Fruit fly (Drosophila melanogaster): ENCODE measurements around the gene Xe7.

Gene Xe7

dm6 chr3R:5668928-5669739 lies at the start of gene Xe7, which contains the start of gene Atg17 (continued):
- TF ChIP-seq CG6808 (GFP tag; optimal IDR thresholded peaks at IDR 0.05) (peak; percentile 76), Hr38 (GFP tag; optimal IDR thresholded peaks at IDR 0.05) (peak; percentile 55), CG1621 (tag; optimal IDR thresholded peaks at IDR 0.05) (peak; percentile 78), dsx (GFP tag; optimal IDR thresholded peaks at IDR 0.05; ENCODE audit: poor library complexity, severe bottlenecking) (peak; percentile 77), Ets21C (GFP tag; optimal IDR thresholded peaks at IDR 0.05) (peak; percentile 94), Hr39 (GFP tag; optimal IDR thresholded peaks at IDR 0.05) (peak; percentile 95), Eip78C (GFP tag) (peak; percentile 94), CG4318 (GFP tag; optimal IDR thresholded peaks at IDR 0.05) (peak; percentile 93), Eip93F (GFP tag; optimal IDR thresholded peaks at IDR 0.05) (peak; percentile 87), CG6792 (GFP tag; optimal IDR thresholded peaks at IDR 0.05) (peak; percentile 87)

- no peak for TF ChIP-seq cyc (GFP tag; optimal IDR thresholded peaks at IDR 0.05)
- TF ChIP-seq topi (GFP tag; optimal IDR thresholded peaks at IDR 0.05) = no peak
Measured at dm6 chr3R:5716755-5717309, 47.7 kb upstream of the Xe7 start, which contains the start of gene cas. Gene cas (minus strand): TSS chr3R:5716805.

- TF ChIP-seq CG4318 (GFP tag; optimal IDR thresholded peaks at IDR 0.05) = peak; percentile 32
- TF ChIP-seq dac (GFP tag; optimal IDR thresholded peaks at IDR 0.05) = no peak
- no peak for TF ChIP-seq fkh (GFP tag; optimal IDR thresholded peaks at IDR 0.05)
- no peak for TF ChIP-seq fd85E (GFP tag; optimal IDR thresholded peaks at IDR 0.05)
- TF ChIP-seq lz (GFP tag; optimal IDR thresholded peaks at IDR 0.05) = peak; percentile 11
- no peak for TF ChIP-seq CG6792 (GFP tag; optimal IDR thresholded peaks at IDR 0.05)
- peak; percentile 49 for TF ChIP-seq acj6 (GFP tag; optimal IDR thresholded peaks at IDR 0.05)
- no peak for TF ChIP-seq vri (GFP tag; optimal IDR thresholded peaks at IDR 0.05)
- peak; percentile 71 for TF ChIP-seq CG6276 (GFP tag; optimal IDR thresholded peaks at IDR 0.05)
- TF ChIP-seq CG1621 (tag; optimal IDR thresholded peaks at IDR 0.05) = no peak
- TF ChIP-seq CG6808 (GFP tag; optimal IDR thresholded peaks at IDR 0.05) = peak; percentile 41
- TF ChIP-seq CG6163 (GFP tag; IDR thresholded peaks at IDR 0.05) = peak; percentile 39; the same call in 1 of the 3 replicates
- peak; percentile 10 for TF ChIP-seq Hr39 (GFP tag; optimal IDR thresholded peaks at IDR 0.05)
- peak; percentile 82 for TF ChIP-seq CG15336 (GFP tag; IDR thresholded peaks at IDR 0.05)
- TF ChIP-seq Met (GFP tag; optimal IDR thresholded peaks at IDR 0.05) = peak; percentile 18
- no peak for TF ChIP-seq Eip93F (GFP tag; optimal IDR thresholded peaks at IDR 0.05)
- TF ChIP-seq esn (GFP tag; optimal IDR thresholded peaks at IDR 0.05) = no peak
- TF ChIP-seq Gug (GFP tag; IDR thresholded peaks at IDR 0.05) = peak; percentile 35; the same call in 1 of the 2 replicates
- no peak for TF ChIP-seq Blimp-1 (GFP tag; optimal IDR thresholded peaks at IDR 0.05)
- TF ChIP-seq Ets96B (tag; optimal IDR thresholded peaks at IDR 0.05) = no peak
- no peak for TF ChIP-seq CG9139 (GFP tag; optimal IDR thresholded peaks at IDR 0.05)
- no peak for TF ChIP-seq CG11762 (GFP tag; optimal IDR thresholded peaks at IDR 0.05; ENCODE audit: insufficient read depth)
- TF ChIP-seq CG8319 (GFP tag; optimal IDR thresholded peaks at IDR 0.05) = no peak
- no peak for TF ChIP-seq fd59A (GFP tag; optimal IDR thresholded peaks at IDR 0.05)
- no peak for TF ChIP-seq cyc (GFP tag; optimal IDR thresholded peaks at IDR 0.05)
- peak; percentile 25 for TF ChIP-seq CG16779 (tag; optimal IDR thresholded peaks at IDR 0.05)
- no peak for TF ChIP-seq Ets21C (GFP tag; optimal IDR thresholded peaks at IDR 0.05)
- TF ChIP-seq CG11294 (GFP tag; IDR thresholded peaks at IDR 0.05) = peak; percentile 60; the same call in 1 of the 2 replicates
- no peak for TF ChIP-seq CG11902 (GFP tag; optimal IDR thresholded peaks at IDR 0.05)
- TF ChIP-seq net (GFP tag; optimal IDR thresholded peaks at IDR 0.05) = peak; percentile 11
- TF ChIP-seq Eip78C (GFP tag) = peak; percentile 88
- TF ChIP-seq CG8119 (GFP tag; IDR thresholded peaks at IDR 0.05) = peak; percentile 74
- no peak for TF ChIP-seq Eip75B (GFP tag; optimal IDR thresholded peaks at IDR 0.05)
- no peak for TF ChIP-seq CG10669 (GFP tag; optimal IDR thresholded peaks at IDR 0.05)
- TF ChIP-seq salr (GFP tag; optimal IDR thresholded peaks at IDR 0.05) = peak in 1 of 2 experiments; percentile 53
- peak; percentile 1 for TF ChIP-seq Smox (GFP tag; optimal IDR thresholded peaks at IDR 0.05)
- peak; percentile 60 for TF ChIP-seq pdm3 (GFP tag; optimal IDR thresholded peaks at IDR 0.05)
- TF ChIP-seq CG34406 (GFP tag; optimal IDR thresholded peaks at IDR 0.05) = no peak
- TF ChIP-seq spab (GFP tag; optimal IDR thresholded peaks at IDR 0.05) = peak; percentile 28
- peak; percentile 24 for TF ChIP-seq CG10631 (GFP tag; optimal IDR thresholded peaks at IDR 0.05)
Measured at dm6 chr3R:5705469-5706067, 36.4 kb upstream of the Xe7 start.
